Worm (Caenorhabditis elegans) whole organism, L4 larva: ENCODE data around the gene R08C7.1.

Experiments
- T26A8.4 ChIP-seq: fragments of 200-800 bp; sonication (Bioruptor generic); IDR thresholded peaks from 2 replicates; pipeline ENCODE4 v1.3.6; 2022; ENCODE audit warnings: missing genetic modification characterization, missing compliant biosample characterization
- ZK337.2 ChIP-seq: fragments of 200-800 bp; sonication (Bioruptor generic); IDR thresholded peaks from 2 replicates; pipeline ENCODE4 v1.3.6; 2022; ENCODE audit warnings: missing genetic modification reagents, missing genetic modification characterization, missing compliant biosample characterization
- aha-1 ChIP-seq: fragments of 150-350 bp; peaks from one replicate; lab custom pipeline; 2014; ENCODE audit warnings: missing biosample characterization, missing genetic modification characterization
- ceh-62 ChIP-seq: sonication (generic microtip); optimal IDR thresholded peaks from 2 replicates; lab custom pipeline; 2017; ENCODE audit warnings: missing biosample characterization, missing genetic modification characterization
- ctbp-1 ChIP-seq: fragments of 200-800 bp; sonication (Bioruptor generic); IDR thresholded peaks from 2 replicates; pipeline ENCODE4 v1.3.6; 2022; ENCODE audit warnings: missing genetic modification reagents, missing genetic modification characterization, missing compliant biosample characterization
- daf-12 ChIP-seq: fragments of 150-350 bp; optimal IDR thresholded peaks from 2 replicates; lab custom pipeline; 2014; ENCODE audit warnings: missing biosample characterization, missing genetic modification reagents, missing genetic modification characterization
- dmd-8 ChIP-seq: fragments of 200-800 bp; sonication (Bioruptor generic); IDR thresholded peaks from 2 replicates; pipeline ENCODE4 v1.3.6; 2022; ENCODE audit warnings: missing genetic modification characterization, missing compliant biosample characterization
- dmd-9 ChIP-seq: fragments of 200-800 bp; sonication (Bioruptor generic); IDR thresholded peaks from 2 replicates; pipeline ENCODE4 v1.3.6; 2022; ENCODE audit warnings: missing genetic modification reagents, missing genetic modification characterization, missing compliant biosample characterization
- dpl-1 ChIP-seq: fragments of 150-350 bp; optimal IDR thresholded peaks from 2 replicates; lab custom pipeline; 2014; ENCODE audit warnings: missing biosample characterization, missing genetic modification reagents, missing genetic modification characterization
- duxl-1 ChIP-seq: sonication (generic microtip); optimal IDR thresholded peaks from 2 replicates; lab custom pipeline; 2016; ENCODE audit warnings: mild to moderate bottlenecking, missing genetic modification characterization, moderate library complexity, missing compliant biosample characterization; ENCODE audit not compliant: poor library complexity
- fos-1 ChIP-seq: fragments of 150-350 bp; optimal IDR thresholded peaks from 2 replicates; lab custom pipeline; 2014; ENCODE audit warnings: missing biosample characterization, missing genetic modification characterization
- gei-8 ChIP-seq: fragments of 200-800 bp; sonication (Bioruptor generic); optimal IDR thresholded peaks from 2 replicates; lab custom pipeline; 2018; ENCODE audit warnings: mild to moderate bottlenecking, missing genetic modification characterization, missing compliant biosample characterization
- hlh-11 ChIP-seq: fragments of 200-800 bp; sonication (Bioruptor generic); optimal IDR thresholded peaks from 2 replicates; lab custom pipeline; 2018; ENCODE audit warnings: mild to moderate bottlenecking, missing genetic modification characterization, missing compliant biosample characterization
- lsy-2 ChIP-seq, 2 experiments: fragments of 150-350 bp in 1 of 2; sonication (generic microtip) in 1 of 2; optimal IDR thresholded peaks; 2 replicates each; lab custom pipeline; 2014 to 2017; ENCODE audit warnings: missing biosample characterization in 2 of 2, missing genetic modification characterization in 2 of 2
- mep-1 ChIP-seq: fragments of 150-350 bp; sonication (generic microtip); optimal IDR thresholded peaks from 3 replicates; lab custom pipeline; 2014; ENCODE audit warnings: missing biosample characterization, missing genetic modification characterization
- mxl-2 ChIP-seq: fragments of 200-800 bp; sonication (Bioruptor generic); conservative IDR thresholded peaks from 2 replicates; pipeline ENCODE4 v1.3.6; 2022; ENCODE audit warnings: missing genetic modification reagents, missing genetic modification characterization, missing compliant biosample characterization
- mxl-3 ChIP-seq: fragments of 200-800 bp; sonication (Bioruptor generic); optimal IDR thresholded peaks from 2 replicates; lab custom pipeline; 2018; ENCODE audit warnings: mild to moderate bottlenecking, missing genetic modification characterization, missing compliant biosample characterization
- nhr-102 ChIP-seq: sonication (generic microtip); optimal IDR thresholded peaks from 2 replicates; lab custom pipeline; 2016; ENCODE audit warnings: mild to moderate bottlenecking, missing genetic modification characterization, moderate library complexity, missing compliant biosample characterization
- nhr-11 ChIP-seq: fragments of 150-350 bp; optimal IDR thresholded peaks from 2 replicates; lab custom pipeline; 2014; ENCODE audit warnings: missing biosample characterization, missing genetic modification characterization
- nhr-41 ChIP-seq: fragments of 200-800 bp; sonication (Bioruptor generic); IDR thresholded peaks from 2 replicates; pipeline ENCODE4 v1.3.6; 2022; ENCODE audit warnings: missing genetic modification reagents, missing genetic modification characterization, missing compliant biosample characterization
- nhr-76 ChIP-seq: fragments of 150-350 bp; optimal IDR thresholded peaks from 2 replicates; lab custom pipeline; 2014; ENCODE audit warnings: missing biosample characterization, missing genetic modification characterization
- pha-4 ChIP-seq, 2 experiments: fragments of 150-350 bp in 1 of 2; fragments of 200-800 bp in 1 of 2; sonication (Bioruptor generic) in 1 of 2; IDR thresholded peaks in 1 of 2; optimal IDR thresholded peaks in 1 of 2; 2 replicates each; pipeline versions ENCODE4 v1.3.6 to Lab custom; 2014 to 2022; ENCODE audit warnings: missing genetic modification characterization in 2 of 2, missing genetic modification reagents in 2 of 2, missing biosample characterization in 1 of 2, missing compliant biosample characterization in 1 of 2
- pqm-1 ChIP-seq: sonication (generic microtip); optimal IDR thresholded peaks from 2 replicates; lab custom pipeline; 2017; ENCODE audit warnings: missing biosample characterization, missing genetic modification characterization
- saeg-2 ChIP-seq: fragments of 200-800 bp; sonication (Bioruptor generic); IDR thresholded peaks from 2 replicates; pipeline ENCODE4 v1.3.6; 2022; ENCODE audit warnings: missing genetic modification reagents, missing genetic modification characterization, missing compliant biosample characterization
- sdz-12 ChIP-seq: fragments of 200-800 bp; sonication (Bioruptor generic); optimal IDR thresholded peaks from 2 replicates; lab custom pipeline; 2018; ENCODE audit warnings: mild to moderate bottlenecking, missing genetic modification characterization, missing compliant biosample characterization
- set-16 ChIP-seq: fragments of 200-800 bp; sonication (Bioruptor generic); IDR thresholded peaks from 2 replicates; pipeline ENCODE4 v1.3.6; 2022; ENCODE audit warnings: missing genetic modification reagents, missing genetic modification characterization, missing compliant biosample characterization
- tra-1 ChIP-seq: fragments of 200-800 bp; sonication (Bioruptor generic); IDR thresholded peaks from 2 replicates; pipeline ENCODE4 v1.3.6; 2022; ENCODE audit warnings: missing genetic modification reagents, missing genetic modification characterization, missing compliant biosample characterization
- unc-130 ChIP-seq: sonication (generic microtip); optimal IDR thresholded peaks from 2 replicates; lab custom pipeline; 2016; ENCODE audit warnings: missing genetic modification reagents, missing genetic modification characterization, missing compliant biosample characterization
- unc-62 ChIP-seq, 3 experiments: fragments of 150-350 bp in 1 of 3; sonication (generic microtip); optimal IDR thresholded peaks in 2 of 3; peaks in 1 of 3; 1 replicate in 1 of 3; 2 replicates in 2 of 3; lab custom pipeline; 2014 to 2017; ENCODE audit warnings: missing biosample characterization in 3 of 3, missing genetic modification characterization in 3 of 3, missing genetic modification reagents in 3 of 3, missing genotype in 1 of 3
- vab-7 ChIP-seq: fragments of 200-800 bp; sonication (Bioruptor generic); IDR thresholded peaks from 2 replicates; pipeline ENCODE4 v1.3.6; 2022; ENCODE audit warnings: missing genetic modification reagents, missing genetic modification characterization, missing compliant biosample characterization

R08C7.1 gene

ce11 chrIV:4411948-4412335 is 39.7 kb upstream of the R08C7.1 start:
- TF ChIP-seq daf-12 (tag; lab: Kevin White, UChicago), result no peak
- peak; percentile 67 for TF ChIP-seq set-16 (GFP tag; lab: Robert Waterston, UW)
- no peak for TF ChIP-seq nhr-11 (tag; lab: Kevin White, UChicago)

- TF ChIP-seq sdz-12 (GFP tag; lab: Kevin White, UChicago), result peak; percentile 10
- peak; percentile 18 for TF ChIP-seq gei-8 (GFP tag; lab: Kevin White, UChicago)
- TF ChIP-seq aha-1, result peak; percentile 86
- no peak for TF ChIP-seq lsy-2 (tag; optimal IDR thresholded peaks at IDR 0.05; lab: Kevin White, UChicago)
- TF ChIP-seq unc-62 (GFP tag; optimal IDR thresholded peaks at IDR 0.05 in 1 of 2; lab: Kevin White, UChicago), result peak in 1 of 2 experiments; percentile 84
- no peak for TF ChIP-seq unc-62 (tag; optimal IDR thresholded peaks at IDR 0.05; lab: Kevin White, UChicago)
- no peak for TF ChIP-seq nhr-76 (tag; lab: Kevin White, UChicago)
- TF ChIP-seq, all 104 proteins: peak for 4
These were observed 38.6 kb upstream of the R08C7.1 start for ce11 chrIV:4413114-4413513.

- no peak for TF ChIP-seq tra-1 (GFP tag; lab: Robert Waterston, UW)
- TF ChIP-seq lsy-2 (tag; optimal IDR thresholded peaks at IDR 0.05; lab: Kevin White, UChicago), result no peak
- TF ChIP-seq fos-1 (tag; lab: Kevin White, UChicago), result no peak
- no peak for TF ChIP-seq hlh-11
- no peak for TF ChIP-seq ZK337.2 (GFP tag; lab: Robert Waterston, UW)
These were observed 29.6 kb upstream of the R08C7.1 start, which contains the start of gene clec-175 for ce11 chrIV:4422029-4422428. Gene clec-175, plus strand, starts transcription at chrIV:4422329.

- no peak for TF ChIP-seq ceh-62 (tag; lab: Kevin White, UChicago)
- TF ChIP-seq T26A8.4, result no peak
- TF ChIP-seq unc-62 (GFP tag; optimal IDR thresholded peaks at IDR 0.05 in 1 of 2; lab: Kevin White, UChicago), result peak in 1 of 2 experiments; percentile 95
- no peak for TF ChIP-seq unc-62 (tag; optimal IDR thresholded peaks at IDR 0.05; lab: Kevin White, UChicago)
These were observed 28.6 kb upstream of the R08C7.1 start for ce11 chrIV:4423026-4423425.

ce11 chrIV:4423885-4424284 is 27.8 kb upstream of the R08C7.1 start:
- TF ChIP-seq unc-62 (GFP tag; optimal IDR thresholded peaks at IDR 0.05 in 1 of 2; lab: Kevin White, UChicago) (peak in 1 of 2 experiments; percentile 55), unc-62 (tag; optimal IDR thresholded peaks at IDR 0.05; lab: Kevin White, UChicago) (no peak), dpl-1 (no peak)

- TF ChIP-seq nhr-41 (GFP tag; lab: Robert Waterston, UW) (no peak), pha-4 (GFP tag; IDR thresholded peaks at IDR 0.05; lab: Robert Waterston, UW) (no peak), pha-4 (tag; optimal IDR thresholded peaks at IDR 0.05; lab: Kevin White, UChicago) (no peak)
- TF ChIP-seq, all 104 proteins: peak for 0
These were observed 21.8 kb upstream of the R08C7.1 start, which contains the start of the genes str-185 and R08C7.5 for ce11 chrIV:4429901-4430300. Gene str-185, minus strand, starts transcription at chrIV:4430001. Gene R08C7.5, plus strand, starts transcription at chrIV:4430229.

ce11 chrIV:4434441-4435084 is 17.1 kb upstream of the R08C7.1 start, which contains the start of the genes R08C7.8 and R08C7.4:
Gene R08C7.8, minus strand, starts transcription at chrIV:4434541.
Gene R08C7.4, plus strand, starts transcription at chrIV:4435034.
- TF ChIP-seq vab-7 (GFP tag; lab: Robert Waterston, UW) (no peak), mxl-2 (no peak), set-16 (GFP tag; lab: Robert Waterston, UW) (no peak), dmd-9 (GFP tag; lab: Robert Waterston, UW) (no peak), dmd-8 (GFP tag; lab: Robert Waterston, UW) (no peak), tra-1 (GFP tag; lab: Robert Waterston, UW) (no peak), mxl-3 (GFP tag; lab: Kevin White, UChicago) (no peak), duxl-1 (tag; lab: Kevin White, UChicago) (no peak), nhr-11 (tag; lab: Kevin White, UChicago) (no peak), pqm-1 (tag; lab: Kevin White, UChicago) (no peak), ctbp-1 (GFP tag; lab: Robert Waterston, UW) (no peak), unc-130 (GFP tag; lab: Kevin White, UChicago) (no peak), mep-1 (tag; lab: Kevin White, UChicago) (no peak), saeg-2 (GFP tag; lab: Robert Waterston, UW) (no peak), nhr-102 (tag; lab: Kevin White, UChicago) (no peak)
